Fruit fly (Drosophila melanogaster) whole organism, embryonic: ENCODE data around the gene QIL1.
A peak's percentile ranks its signal among the peaks of the same experiment; 100 is the strongest.

ENCODE experiments used
- Adf1 ChIP-seq: fragments of 200-800 bp; sonication (Bioruptor generic); IDR thresholded peaks from 2 replicates; pipeline ENCODE4 v1.3.6; 2022; ENCODE audit warnings: missing biosample characterization, missing genetic modification characterization
- Awh ChIP-seq: fragments of 200-800 bp; sonication (Bioruptor generic); IDR thresholded peaks from 2 replicates; pipeline ENCODE4, ENCODE4 v1.3.6; 2022; ENCODE audit warnings: missing biosample characterization, missing genetic modification characterization
- Bteb2 ChIP-seq: fragments of 200-800 bp; sonication (Bioruptor generic); optimal IDR thresholded peaks from 2 replicates; lab custom pipeline; 2016; ENCODE audit warnings: missing biosample characterization, missing genetic modification characterization
- C15 ChIP-seq: fragments of 200-800 bp; sonication (Bioruptor generic); IDR thresholded peaks from 3 replicates; pipeline ENCODE4 v1.3.6; 2022; ENCODE audit warnings: missing biosample characterization, missing genetic modification characterization
- CG10431 ChIP-seq: fragments of 200-800 bp; sonication (Bioruptor generic); optimal IDR thresholded peaks from 3 replicates; lab custom pipeline; 2018; ENCODE audit warnings: missing biosample characterization, mild to moderate bottlenecking, missing genetic modification characterization
- CG10565 ChIP-seq: fragments of 200-800 bp; sonication (Bioruptor generic); optimal IDR thresholded peaks from 3 replicates; lab custom pipeline; 2016; ENCODE audit warnings: missing biosample characterization, mild to moderate bottlenecking, missing genetic modification characterization
- CG12942 ChIP-seq: fragments of 200-800 bp; sonication (Bioruptor generic); optimal IDR thresholded peaks from 3 replicates; lab custom pipeline; 2016; ENCODE audit warnings: missing biosample characterization, missing genetic modification characterization
- CG15479 ChIP-seq: fragments of 200-800 bp; sonication (Bioruptor generic); optimal IDR thresholded peaks from 3 replicates; lab custom pipeline; 2019; ENCODE audit warnings: missing biosample characterization, mild to moderate bottlenecking, missing genetic modification characterization, moderate library complexity
- CG16863 ChIP-seq: fragments of 200-800 bp; sonication (Bioruptor generic); optimal IDR thresholded peaks from 3 replicates; lab custom pipeline; 2016; ENCODE audit warnings: missing biosample characterization, missing genetic modification characterization
- CG17361 ChIP-seq: fragments of 200-800 bp; sonication (Bioruptor generic); IDR thresholded peaks from 3 replicates; pipeline ENCODE4 v1.3.6; 2022; ENCODE audit warnings: missing biosample characterization, missing genetic modification characterization
- CG2116 ChIP-seq: fragments of 200-800 bp; sonication (Bioruptor generic); optimal IDR thresholded peaks from 3 replicates; lab custom pipeline; 2018; ENCODE audit warnings: missing biosample characterization, mild to moderate bottlenecking, missing genetic modification characterization
- CG2120 ChIP-seq: fragments of 200-800 bp; sonication (Bioruptor generic); optimal IDR thresholded peaks from 3 replicates; lab custom pipeline; 2016; ENCODE audit warnings: missing biosample characterization, missing genetic modification characterization
- CG31441 ChIP-seq: fragments of 200-800 bp; sonication (Bioruptor generic); IDR thresholded peaks from 2 replicates; pipeline ENCODE4 v1.3.6; 2022; ENCODE audit warnings: missing biosample characterization, missing genetic modification characterization
- CG32767 ChIP-seq: fragments of 200-800 bp; sonication (Bioruptor generic); IDR thresholded peaks from 2 replicates; pipeline ENCODE4 v1.3.6; 2022; ENCODE audit warnings: missing biosample characterization, missing genetic modification characterization
- CG32772 ChIP-seq: fragments of 200-800 bp; sonication (Bioruptor generic); IDR thresholded peaks from 2 replicates; pipeline ENCODE4 v1.3.6; 2022; ENCODE audit warnings: missing biosample characterization, missing genetic modification characterization
- CG4424 ChIP-seq: fragments of 200-800 bp; sonication (Bioruptor generic); optimal IDR thresholded peaks from 3 replicates; lab custom pipeline; 2016; ENCODE audit warnings: missing biosample characterization, missing genetic modification characterization
- CG8281 ChIP-seq: fragments of 200-800 bp; sonication (Bioruptor generic); optimal IDR thresholded peaks from 2 replicates; lab custom pipeline; 2018; ENCODE audit warnings: missing biosample characterization, mild to moderate bottlenecking, missing genetic modification characterization, moderate library complexity
- CG8290 ChIP-seq, 3 experiments: fragments of 200-800 bp; sonication (Bioruptor generic); optimal IDR thresholded peaks; 2 replicates each; lab custom pipeline; 2016 to 2019; ENCODE audit warnings: missing biosample characterization in 3 of 3, missing genetic modification characterization in 3 of 3, mild to moderate bottlenecking in 2 of 3, moderate library complexity in 1 of 3
- Dip2 ChIP-seq: fragments of 200-800 bp; sonication (Bioruptor generic); IDR thresholded peaks from 2 replicates; pipeline ENCODE4 v1.3.6; 2022; ENCODE audit warnings: missing biosample characterization, missing genetic modification characterization
- Dp ChIP-seq: fragments of 200-800 bp; sonication (Bioruptor generic); optimal IDR thresholded peaks from 2 replicates; lab custom pipeline; 2018; ENCODE audit warnings: missing biosample characterization, mild to moderate bottlenecking, missing genetic modification characterization, moderate library complexity
- Dref ChIP-seq: fragments of 200-800 bp; sonication (Bioruptor generic); IDR thresholded peaks from 2 replicates; pipeline ENCODE4 v1.3.6; 2022; ENCODE audit warnings: missing biosample characterization, missing genetic modification characterization
- Drgx ChIP-seq: fragments of 200-800 bp; sonication (Bioruptor generic); IDR thresholded peaks from 2 replicates; pipeline ENCODE4 v1.3.6; 2022; ENCODE audit warnings: missing biosample characterization, missing genetic modification characterization
- Gug ChIP-seq: fragments of 200-800 bp; sonication (Bioruptor generic); IDR thresholded peaks from 4 replicates; pipeline ENCODE4 v1.3.6; 2022; ENCODE audit warnings: missing biosample characterization, missing genetic modification characterization
- HLH3B ChIP-seq: fragments of 200-800 bp; sonication (Bioruptor generic); IDR thresholded peaks from 2 replicates; pipeline ENCODE4 v1.3.6; 2022; ENCODE audit warnings: missing biosample characterization, missing genetic modification characterization
- HLHmδ ChIP-seq: fragments of 200-800 bp; sonication (Bioruptor generic); optimal IDR thresholded peaks from 2 replicates; lab custom pipeline; 2018; ENCODE audit warnings: missing biosample characterization, mild to moderate bottlenecking, missing genetic modification characterization, moderate library complexity
- Hand ChIP-seq: fragments of 200-800 bp; sonication (Bioruptor generic); optimal IDR thresholded peaks from 2 replicates; lab custom pipeline; 2017; ENCODE audit warnings: mild to moderate bottlenecking, missing biosample characterization, missing genetic modification reagents, missing genetic modification characterization
- Lhr ChIP-seq: fragments of 200-800 bp; sonication (Bioruptor generic); optimal IDR thresholded peaks from 3 replicates; lab custom pipeline; 2017; ENCODE audit warnings: mild to moderate bottlenecking, missing biosample characterization, missing genetic modification reagents, missing genetic modification characterization
- Myb ChIP-seq: fragments of 200-800 bp; sonication (Bioruptor generic); optimal IDR thresholded peaks from 2 replicates; lab custom pipeline; 2016; ENCODE audit warnings: missing biosample characterization, missing genetic modification characterization
- NC2β ChIP-seq: fragments of 200-800 bp; sonication (Bioruptor generic); optimal IDR thresholded peaks from 2 replicates; lab custom pipeline; 2016; ENCODE audit warnings: missing biosample characterization, missing genetic modification characterization
- Side ChIP-seq: fragments of 200-800 bp; sonication (Bioruptor generic); optimal IDR thresholded peaks from 2 replicates; lab custom pipeline; 2016; ENCODE audit warnings: missing biosample characterization, missing genetic modification characterization
- Six4 ChIP-seq: fragments of 200-800 bp; sonication (Bioruptor generic); optimal IDR thresholded peaks from 2 replicates; lab custom pipeline; 2016; ENCODE audit warnings: missing biosample characterization, missing genetic modification characterization
- Sry-δ ChIP-seq: fragments of 200-800 bp; sonication (Bioruptor generic); optimal IDR thresholded peaks from 2 replicates; lab custom pipeline; 2016; ENCODE audit warnings: missing biosample characterization, missing genetic modification characterization
- Vsx1 ChIP-seq: fragments of 200-800 bp; sonication (Bioruptor generic); optimal IDR thresholded peaks from 2 replicates; lab custom pipeline; 2017; ENCODE audit warnings: missing biosample characterization, mild to moderate bottlenecking, missing genetic modification characterization, missing genetic modification reagents
- az2 ChIP-seq: fragments of 200-800 bp; sonication (Bioruptor generic); optimal IDR thresholded peaks from 3 replicates; lab custom pipeline; 2016; ENCODE audit warnings: missing biosample characterization, missing genetic modification characterization
- ci ChIP-seq: fragments of 200-800 bp; sonication (Bioruptor generic); IDR thresholded peaks from 3 replicates; pipeline ENCODE4 v1.3.6; 2022; ENCODE audit warnings: missing biosample characterization, missing genetic modification characterization
- exex ChIP-seq: fragments of 200-800 bp; sonication (Bioruptor generic); optimal IDR thresholded peaks from 4 replicates; lab custom pipeline; 2018; ENCODE audit warnings: missing biosample characterization, mild to moderate bottlenecking, missing genetic modification characterization, moderate library complexity
- gce ChIP-seq: fragments of 200-800 bp; sonication (Bioruptor generic); IDR thresholded peaks from 3 replicates; pipeline ENCODE4 v1.3.6; 2022; ENCODE audit warnings: missing biosample characterization, missing genetic modification characterization
- gcm2 ChIP-seq: fragments of 200-800 bp; sonication (Bioruptor generic); optimal IDR thresholded peaks from 2 replicates; lab custom pipeline; 2016; ENCODE audit warnings: missing biosample characterization, missing genetic modification characterization
- grau ChIP-seq: fragments of 200-800 bp; optimal IDR thresholded peaks from 3 replicates; lab custom pipeline; 2019; ENCODE audit warnings: missing biosample characterization, mild to moderate bottlenecking, missing genetic modification characterization, moderate library complexity
- gro ChIP-seq: fragments of 200-800 bp; sonication (Bioruptor generic); optimal IDR thresholded peaks from 2 replicates; lab custom pipeline; 2016; ENCODE audit warnings: missing biosample characterization, missing genetic modification characterization
- jigr1 ChIP-seq: fragments of 200-800 bp; sonication (Bioruptor generic); IDR thresholded peaks from 3 replicates; pipeline ENCODE4 v1.3.6; 2022; ENCODE audit warnings: missing biosample characterization, missing genetic modification characterization
- ken ChIP-seq: fragments of 200-800 bp; sonication (Bioruptor generic); IDR thresholded peaks from 3 replicates; pipeline ENCODE4 v1.3.6; 2022; ENCODE audit warnings: missing biosample characterization, missing genetic modification characterization
- maf-S ChIP-seq: fragments of 200-800 bp; sonication (Bioruptor generic); optimal IDR thresholded peaks from 2 replicates; lab custom pipeline; 2016; ENCODE audit warnings: missing biosample characterization, missing genetic modification characterization
- mam ChIP-seq: fragments of 200-800 bp; sonication (Bioruptor generic); optimal IDR thresholded peaks from 3 replicates; lab custom pipeline; 2016; ENCODE audit warnings: missing biosample characterization, missing genetic modification characterization
- peb ChIP-seq: fragments of 200-800 bp; sonication (Bioruptor generic); IDR thresholded peaks from 2 replicates; pipeline ENCODE4 v1.3.6; 2022; ENCODE audit warnings: missing biosample characterization, missing genetic modification characterization
- sd ChIP-seq: fragments of 200-800 bp; sonication (Bioruptor generic); optimal IDR thresholded peaks from 3 replicates; lab custom pipeline; 2018; ENCODE audit warnings: missing biosample characterization, mild to moderate bottlenecking, missing genetic modification characterization, moderate library complexity
- so ChIP-seq: fragments of 200-800 bp; sonication (Bioruptor generic); IDR thresholded peaks from 3 replicates; pipeline ENCODE4 v1.3.6; 2022; ENCODE audit warnings: missing biosample characterization, missing genetic modification characterization
- sqz ChIP-seq: fragments of 200-800 bp; sonication (Bioruptor generic); optimal IDR thresholded peaks from 3 replicates; lab custom pipeline; 2018; ENCODE audit warnings: missing biosample characterization, mild to moderate bottlenecking, missing genetic modification characterization
- trem ChIP-seq: fragments of 200-800 bp; optimal IDR thresholded peaks from 3 replicates; lab custom pipeline; 2019; ENCODE audit warnings: missing biosample characterization, mild to moderate bottlenecking, missing genetic modification characterization, moderate library complexity
- usp ChIP-seq: fragments of >200 bp; optimal IDR thresholded peaks from 2 replicates; lab custom pipeline; 2017; ENCODE audit warnings: missing biosample characterization, missing genetic modification characterization
- zf30C ChIP-seq: fragments of 200-800 bp; sonication (Bioruptor generic); optimal IDR thresholded peaks from 3 replicates; lab custom pipeline; 2018; ENCODE audit warnings: missing biosample characterization, mild to moderate bottlenecking, missing genetic modification characterization

Gene QIL1

DNA sequence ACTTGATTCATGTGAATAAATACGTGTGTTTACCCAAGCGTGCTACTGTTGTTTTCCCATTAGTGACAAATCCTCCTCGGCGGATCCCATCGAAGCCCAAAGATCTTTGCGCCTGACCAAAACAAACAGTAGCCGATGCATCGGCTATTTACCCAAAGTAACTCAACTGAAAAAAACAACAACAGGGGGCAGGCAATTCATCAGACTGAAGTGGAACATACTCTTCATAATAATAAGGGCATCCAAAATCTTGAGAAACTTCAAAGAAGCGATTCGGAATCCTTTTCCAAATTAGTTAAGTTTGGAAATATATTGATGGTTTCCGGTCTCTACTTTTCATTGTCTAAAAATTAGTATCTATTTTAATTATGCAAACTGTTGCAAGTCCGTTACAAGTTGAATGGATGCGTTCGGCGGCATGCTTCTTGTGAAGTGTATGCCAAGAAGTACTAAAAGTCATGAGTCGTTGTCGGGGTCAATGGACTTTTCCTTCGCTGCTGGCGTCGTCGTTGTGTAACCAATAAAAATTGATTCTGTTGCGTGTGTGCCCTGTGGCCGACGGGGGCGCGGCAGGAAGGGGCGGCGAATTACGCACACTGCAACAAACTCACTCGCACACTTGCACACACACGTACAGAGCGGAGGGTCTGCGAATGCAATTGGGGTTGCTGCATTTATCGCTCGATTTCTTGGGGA lies 29.7 kb downstream of the QIL1 start (continued):
- no peak for TF ChIP-seq Lhr (GFP tag; lab: Kevin White, UChicago)
- TF ChIP-seq mam = no peak
- TF ChIP-seq CG8281 = no peak
- no peak for TF ChIP-seq gce
- TF ChIP-seq Sry-δ = no peak
- TF ChIP-seq HLHmδ = peak; percentile 2
- TF ChIP-seq CG15479 (GFP tag; lab: Kevin White, UChicago) = no peak
- no peak for TF ChIP-seq Myb (GFP tag; lab: Kevin White, UChicago)
- TF ChIP-seq sqz = peak; percentile 28
- TF ChIP-seq CG32772 (GFP tag; lab: Robert Waterston, UW) = peak; percentile 29; the same call in 1 of the 2 replicates
- TF ChIP-seq Dip2 = no peak
- TF ChIP-seq ci (GFP tag; lab: Robert Waterston, UW) = no peak
- peak; percentile 25 for TF ChIP-seq CG4424 (GFP tag; lab: Kevin White, UChicago)
- 0 out of 2 replicates have a peak, but pooled peaks have one; percentile 52 for TF ChIP-seq Awh (GFP tag; lab: Robert Waterston, UW)
- peak; percentile 37 for TF ChIP-seq grau
- no peak for TF ChIP-seq Six4 (GFP tag; lab: Kevin White, UChicago)
- no peak for TF ChIP-seq NC2β (GFP tag; lab: Kevin White, UChicago)
- TF ChIP-seq Bteb2 (GFP tag; lab: Kevin White, UChicago) = no peak
- TF ChIP-seq Hand (GFP tag; lab: Kevin White, UChicago) = no peak
- no peak for TF ChIP-seq gro (GFP tag; lab: Kevin White, UChicago)
- TF ChIP-seq sd (tag; lab: Kevin White, UChicago) = no peak
- TF ChIP-seq trem (tag; lab: Kevin White, UChicago) = peak; percentile 15
- TF ChIP-seq Side (GFP tag; lab: Kevin White, UChicago) = peak; percentile 13
- TF ChIP-seq ken (GFP tag; lab: Robert Waterston, UW) = no peak
- TF ChIP-seq Dref = no peak
- TF ChIP-seq CG2116 (GFP tag; lab: Kevin White, UChicago) = no peak
- peak; percentile 40 for TF ChIP-seq az2
- TF ChIP-seq Dp (GFP tag; lab: Kevin White, UChicago) = no peak
- no peak for TF ChIP-seq CG10431 (GFP tag; lab: Kevin White, UChicago)
- no peak for TF ChIP-seq CG10565 (GFP tag; lab: Kevin White, UChicago)
- TF ChIP-seq CG32767 (GFP tag; lab: Robert Waterston, UW) = no peak
- TF ChIP-seq peb (GFP tag; lab: Robert Waterston, UW) = 0 out of 2 replicates have a peak, but pooled peaks have one; percentile 20
- no peak for TF ChIP-seq Adf1 (GFP tag; lab: Robert Waterston, UW)
- 0 out of 2 replicates have a peak, but pooled peaks have one; percentile 36 for TF ChIP-seq HLH3B
- TF ChIP-seq CG16863 = peak; percentile 24
- TF ChIP-seq CG12942 (GFP tag; lab: Kevin White, UChicago) = no peak
- TF ChIP-seq Vsx1 (GFP tag; lab: Kevin White, UChicago) = no peak
- no peak for TF ChIP-seq jigr1 (GFP tag; lab: Robert Waterston, UW)
- no peak for TF ChIP-seq maf-S (GFP tag; lab: Kevin White, UChicago)
- TF ChIP-seq Gug (GFP tag; lab: Robert Waterston, UW) = no peak
- TF ChIP-seq Drgx (GFP tag; lab: Robert Waterston, UW) = no peak
- peak; percentile 46; the same call in 1 of the 2 replicates for TF ChIP-seq CG31441
- TF ChIP-seq CG17361 (GFP tag; lab: Robert Waterston, UW) = peak; percentile 50; the same call in 1 of the 3 replicates
- no peak for TF ChIP-seq so
- TF ChIP-seq zf30C = no peak
- peak; percentile 1 for TF ChIP-seq CG8290 (GFP tag; optimal IDR thresholded peaks at IDR 0.05; lab: Kevin White, UChicago)
- no peak for TF ChIP-seq CG8290 (tag; optimal IDR thresholded peaks at IDR 0.05; lab: Kevin White, UChicago)
- TF ChIP-seq CG2120 = no peak
- TF ChIP-seq C15 (GFP tag; lab: Robert Waterston, UW) = no peak
- no peak for TF ChIP-seq usp (GFP tag; lab: Kevin White, UChicago)
- no peak for TF ChIP-seq exex
- TF ChIP-seq gcm2 (GFP tag; lab: Kevin White, UChicago) = no peak
